Fruit fly (Drosophila melanogaster) S2 (cell line): ENCODE measurements around the gene CG6511.

Experiments used
- CG8478 ChIP-seq: fragments of >200 bp; optimal IDR thresholded peaks from 2 replicates; lab custom pipeline; 2018
- CTCF ChIP-seq, 2 experiments: fragments of >200 bp; optimal IDR thresholded peaks; 2 replicates each; lab custom pipeline; 2018

DNA sequence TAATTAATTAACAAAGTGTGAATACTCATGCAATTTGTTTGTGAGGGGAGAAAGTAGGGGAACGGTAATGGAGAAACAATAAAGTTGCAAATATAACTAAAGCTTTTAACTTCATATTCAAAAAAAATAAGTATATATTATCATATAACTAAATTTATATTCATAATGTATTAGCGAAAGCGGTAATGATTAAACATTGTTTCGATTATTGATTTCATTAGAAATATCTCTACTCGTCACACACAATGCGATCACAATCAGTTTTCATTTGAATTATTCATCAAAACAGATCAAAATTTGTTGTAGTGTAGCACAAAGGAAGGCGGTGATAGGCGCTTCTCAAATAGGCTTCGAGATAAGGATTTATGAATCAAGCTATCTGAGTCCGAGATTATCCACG is 34.6 kb downstream of the CG6511 start, which contains the start of gene CG6576:
- TF ChIP-seq CG8478 (lab: Kevin White, UChicago): no peak
- TF ChIP-seq CTCF (optimal IDR thresholded peaks at IDR 0.05; lab: Kevin White, UChicago): no peak
